Fruit fly (Drosophila melanogaster): ENCODE measurements around the gene CG13445.

Gene CG13445

dm6 chr3L:15826985-15827635 is 17.8 kb downstream of the CG13445 start (continued):
- TF ChIP-seq CG9932 (GFP tag; IDR thresholded peaks at IDR 0.05) (no peak; the same call in none of the 2 replicates), Atf3 (GFP tag; optimal IDR thresholded peaks at IDR 0.05) (peak; percentile 7), CG11093 (GFP tag; IDR thresholded peaks at IDR 0.05) (no peak), HmgZ (tag; optimal IDR thresholded peaks at IDR 0.05) (peak; percentile 65), NC2β (GFP tag; optimal IDR thresholded peaks at IDR 0.05) (peak; percentile 27), CG17612 (GFP tag; IDR thresholded peaks at IDR 0.05) (peak; percentile 54), Antp (GFP tag; optimal IDR thresholded peaks at IDR 0.05) (peak; percentile 55), dysf (GFP tag; IDR thresholded peaks at IDR 0.05) (peak; percentile 69; the same call in 1 of the 3 replicates), CG4404 (GFP tag; IDR thresholded peaks at IDR 0.05) (no peak), gsb (GFP tag; IDR thresholded peaks at IDR 0.05) (peak; percentile 53), CG8478 (optimal IDR thresholded peaks at IDR 0.05) (no peak), CG11398 (GFP tag; optimal IDR thresholded peaks at IDR 0.05) (peak; percentile 29), CG18764 (GFP tag; optimal IDR thresholded peaks at IDR 0.05) (no peak), H2.0 (GFP tag; IDR thresholded peaks at IDR 0.05) (peak; percentile 69), Myb (GFP tag; optimal IDR thresholded peaks at IDR 0.05) (peak; percentile 45), ftz-f1 (GFP tag; optimal IDR thresholded peaks at IDR 0.05) (peak; percentile 15), CG18476 (GFP tag; optimal IDR thresholded peaks at IDR 0.05) (peak; percentile 53), ham (GFP tag; IDR thresholded peaks at IDR 0.05) (no peak), CG15514 (GFP tag; optimal IDR thresholded peaks at IDR 0.05) (peak; percentile 62), MTF-1 (GFP tag; optimal IDR thresholded peaks at IDR 0.05; ENCODE audit: borderline replicate concordance) (peak; percentile 42), CG14710 (tag; optimal IDR thresholded peaks at IDR 0.05) (peak; percentile 47), nmo (GFP tag; optimal IDR thresholded peaks at IDR 0.05) (peak; percentile 73), zen (tag; optimal IDR thresholded peaks at IDR 0.05) (peak; percentile 31), CG17912 (GFP tag; optimal IDR thresholded peaks at IDR 0.05) (no peak), cad (GFP tag; optimal IDR thresholded peaks at IDR 0.05) (no peak), ems (GFP tag; optimal IDR thresholded peaks at IDR 0.05) (peak; percentile 45), CG2202 (tag; optimal IDR thresholded peaks at IDR 0.05) (no peak), CG1233 (GFP tag; optimal IDR thresholded peaks at IDR 0.05) (peak; percentile 84), z (GFP tag; IDR thresholded peaks at IDR 0.05) (no peak), CG3838 (GFP tag; optimal IDR thresholded peaks at IDR 0.05) (peak; percentile 19), PHDP (tag; optimal IDR thresholded peaks at IDR 0.05) (peak; percentile 83), stc (GFP tag; IDR thresholded peaks at IDR 0.05) (peak; percentile 51; the same call in 1 of the 2 replicates), Nf-YA (GFP tag; IDR thresholded peaks at IDR 0.05) (no peak), hb (GFP tag; IDR thresholded peaks at IDR 0.05; ENCODE audit: partially characterized antibody) (no peak), ewg (GFP tag; optimal IDR thresholded peaks at IDR 0.05) (peak; percentile 62), CG8089 (GFP tag; optimal IDR thresholded peaks at IDR 0.05) (peak; percentile 30), CG4707 (GFP tag; optimal IDR thresholded peaks at IDR 0.05) (no peak), Ssrp (tag; optimal IDR thresholded peaks at IDR 0.05) (peak; percentile 74), Pdp1 (GFP tag; optimal IDR thresholded peaks at IDR 0.05) (peak; percentile 26 to 32), Opbp (GFP tag; IDR thresholded peaks at IDR 0.05; ENCODE audit: partially characterized antibody) (no peak), CTCF (GFP tag; optimal IDR thresholded peaks at IDR 0.05) (no peak), Ada2b (GFP tag; IDR thresholded peaks at IDR 0.05) (peak; percentile 51), CG6813 (GFP tag; optimal IDR thresholded peaks at IDR 0.05) (peak; percentile 76), seq (GFP tag; IDR thresholded peaks at IDR 0.05) (peak; percentile 52; the same call in 1 of the 2 replicates), CHES-1-like (GFP tag; optimal IDR thresholded peaks at IDR 0.05) (peak; percentile 42), fu2 (GFP tag; optimal IDR thresholded peaks at IDR 0.05) (peak; percentile 58), kni (GFP tag; optimal IDR thresholded peaks at IDR 0.05) (peak; percentile 50), gcm2 (GFP tag; optimal IDR thresholded peaks at IDR 0.05) (peak; percentile 45), E2f1 (GFP tag; IDR thresholded peaks at IDR 0.05) (0 out of 2 replicates have a peak, but pooled peaks have one; percentile 27), luna (GFP tag; optimal IDR thresholded peaks at IDR 0.05) (peak; percentile 45), Poxn (GFP tag; IDR thresholded peaks at IDR 0.05) (0 out of 2 replicates have a peak, but pooled peaks have one; percentile 38)
